Fruit fly (Drosophila melanogaster) whole organism, embryonic: Measurements from ENCODE around the gene scyl.

Experiments used
- Aef1 ChIP-seq: fragments of 200-800 bp; sonication (Bioruptor generic); IDR thresholded peaks from 3 replicates; pipeline ENCODE4 v1.3.6; 2022; ENCODE audit warnings: missing biosample characterization, missing genetic modification characterization
- B-H1 ChIP-seq: fragments of 200-800 bp; sonication (Bioruptor generic); IDR thresholded peaks from 3 replicates; pipeline ENCODE4 v1.3.6; 2022; ENCODE audit warnings: missing biosample characterization, missing genetic modification characterization
- CG10366 ChIP-seq: fragments of 200-800 bp; sonication (Bioruptor generic); IDR thresholded peaks from 2 replicates; pipeline ENCODE4 v1.3.6; 2022; ENCODE audit warnings: missing biosample characterization, missing genetic modification characterization
- CG11695 ChIP-seq: fragments of 200-800 bp; sonication (Bioruptor generic); IDR thresholded peaks from 3 replicates; pipeline ENCODE4 v1.3.6; 2022; ENCODE audit warnings: missing biosample characterization, missing genetic modification characterization
- CG11696 ChIP-seq: fragments of 200-800 bp; sonication (Bioruptor generic); IDR thresholded peaks from 2 replicates; pipeline ENCODE4 v1.3.6; 2022; ENCODE audit warnings: missing biosample characterization, missing genetic modification characterization
- CG12219 ChIP-seq: fragments of 200-800 bp; sonication (Bioruptor generic); optimal IDR thresholded peaks from 3 replicates; lab custom pipeline; 2018; ENCODE audit warnings: missing biosample characterization, mild to moderate bottlenecking, missing genetic modification characterization
- CG1529 ChIP-seq: fragments of 200-800 bp; sonication (Bioruptor generic); optimal IDR thresholded peaks from 3 replicates; lab custom pipeline; 2018; ENCODE audit warnings: missing biosample characterization, missing genetic modification characterization
- CG1603 ChIP-seq: fragments of 200-800 bp; sonication (Bioruptor generic); optimal IDR thresholded peaks from 2 replicates; lab custom pipeline; 2019; ENCODE audit warnings: missing biosample characterization, mild to moderate bottlenecking, missing genetic modification characterization, moderate library complexity
- CG17612 ChIP-seq: fragments of 200-800 bp; sonication (Bioruptor generic); IDR thresholded peaks from 2 replicates; pipeline ENCODE4 v1.3.6; 2022; ENCODE audit warnings: missing biosample characterization, missing genetic modification characterization
- CG2875 ChIP-seq: fragments of 200-800 bp; sonication (Bioruptor generic); optimal IDR thresholded peaks from 2 replicates; lab custom pipeline; 2017; ENCODE audit warnings: missing biosample characterization, mild to moderate bottlenecking, missing genetic modification characterization, missing genetic modification reagents
- CG4328 ChIP-seq: fragments of 200-800 bp; sonication (Bioruptor generic); optimal IDR thresholded peaks from 3 replicates; lab custom pipeline; 2017; ENCODE audit warnings: missing biosample characterization, missing genetic modification reagents, missing genetic modification characterization
- CG8359 ChIP-seq: fragments of 200-800 bp; sonication (Bioruptor generic); optimal IDR thresholded peaks from 2 replicates; lab custom pipeline; 2017; ENCODE audit warnings: missing biosample characterization, mild to moderate bottlenecking, missing genetic modification characterization, borderline replicate concordance
- E2f2 ChIP-seq: fragments of 200-800 bp; sonication (Bioruptor generic); IDR thresholded peaks from 2 replicates; pipeline ENCODE4 v1.3.6; 2022; ENCODE audit warnings: missing biosample characterization, missing genetic modification characterization
- Fer3 ChIP-seq: fragments of 200-800 bp; sonication (Bioruptor generic); optimal IDR thresholded peaks from 2 replicates; lab custom pipeline; 2018; ENCODE audit warnings: missing biosample characterization, mild to moderate bottlenecking, missing genetic modification characterization, moderate library complexity
- GATAe ChIP-seq: fragments of 200-800 bp; sonication (Bioruptor generic); conservative IDR thresholded peaks from 2 replicates; pipeline ENCODE4 v1.3.6; 2022; ENCODE audit warnings: missing biosample characterization, missing genetic modification characterization
- Gug ChIP-seq: fragments of 200-800 bp; sonication (Bioruptor generic); IDR thresholded peaks from 4 replicates; pipeline ENCODE4 v1.3.6; 2022; ENCODE audit warnings: missing biosample characterization, missing genetic modification characterization
- H2.0 ChIP-seq: fragments of 200-800 bp; sonication (Bioruptor generic); IDR thresholded peaks from 2 replicates; pipeline ENCODE4 v1.3.6; 2022; ENCODE audit warnings: missing biosample characterization, missing genetic modification characterization
- Mad ChIP-seq: fragments of 200-800 bp; sonication (Bioruptor generic); optimal IDR thresholded peaks from 2 replicates; lab custom pipeline; 2016; ENCODE audit warnings: missing biosample characterization, missing genetic modification characterization
- Nf-YA ChIP-seq: fragments of 200-800 bp; sonication (Bioruptor generic); IDR thresholded peaks from 2 replicates; pipeline ENCODE4 v1.3.6; 2022; ENCODE audit warnings: missing biosample characterization, missing genetic modification characterization
- Opbp ChIP-seq: fragments of 200-800 bp; sonication (Bioruptor generic); IDR thresholded peaks from 3 replicates; pipeline ENCODE4 v1.3.6; 2022; ENCODE audit warnings: missing biosample characterization, missing genetic modification characterization; ENCODE audit not compliant: partially characterized antibody
- Pdp1 ChIP-seq, 2 experiments: fragments of 200-800 bp; sonication (Bioruptor generic); optimal IDR thresholded peaks; 3 replicates each; lab custom pipeline; 2016; ENCODE audit warnings: missing biosample characterization in 2 of 2, missing genetic modification characterization in 2 of 2, mild to moderate bottlenecking in 1 of 2, moderate library complexity in 1 of 2
- Poxn ChIP-seq: fragments of 200-800 bp; sonication (Bioruptor generic); IDR thresholded peaks from 2 replicates; pipeline ENCODE4 v1.3.6; 2022; ENCODE audit warnings: missing biosample characterization, missing genetic modification characterization
- Rfx ChIP-seq: fragments of 200-800 bp; sonication (Bioruptor generic); IDR thresholded peaks from 2 replicates; pipeline ENCODE4 v1.3.6; 2022; ENCODE audit warnings: missing biosample characterization, missing genetic modification characterization
- abd-A ChIP-seq: fragments of 200-800 bp; sonication (Bioruptor generic); optimal IDR thresholded peaks from 3 replicates; lab custom pipeline; 2019; ENCODE audit warnings: missing biosample characterization, mild to moderate bottlenecking, missing genetic modification characterization, moderate library complexity
- ash1 ChIP-seq: fragments of 200-800 bp; sonication (Bioruptor generic); optimal IDR thresholded peaks from 2 replicates; lab custom pipeline; 2018; ENCODE audit warnings: missing biosample characterization, mild to moderate bottlenecking, missing genetic modification characterization
- cg ChIP-seq: fragments of 200-800 bp; sonication (Bioruptor generic); optimal IDR thresholded peaks from 3 replicates; lab custom pipeline; 2019; ENCODE audit warnings: missing biosample characterization, mild to moderate bottlenecking, missing genetic modification characterization, moderate library complexity
- crol ChIP-seq: fragments of 200-800 bp; sonication (Bioruptor generic); IDR thresholded peaks from 2 replicates; pipeline ENCODE4 v1.3.6; 2022; ENCODE audit warnings: missing biosample characterization, missing genetic modification characterization
- cwo ChIP-seq: fragments of 200-800 bp; sonication (Bioruptor generic); optimal IDR thresholded peaks from 3 replicates; lab custom pipeline; 2017; ENCODE audit warnings: missing biosample characterization, missing genetic modification characterization, mild to moderate bottlenecking, moderate library complexity, missing genetic modification reagents
- esg ChIP-seq: fragments of 200-800 bp; sonication (Bioruptor generic); conservative IDR thresholded peaks from 2 replicates; pipeline ENCODE4 v1.3.6; 2022; ENCODE audit warnings: missing biosample characterization, missing genetic modification characterization
- ham ChIP-seq: fragments of 200-800 bp; sonication (Bioruptor generic); IDR thresholded peaks from 2 replicates; pipeline ENCODE4 v1.3.6; 2022; ENCODE audit warnings: missing biosample characterization, missing genetic modification characterization
- ken ChIP-seq: fragments of 200-800 bp; sonication (Bioruptor generic); IDR thresholded peaks from 3 replicates; pipeline ENCODE4 v1.3.6; 2022; ENCODE audit warnings: missing biosample characterization, missing genetic modification characterization
- lilli ChIP-seq: fragments of 200-800 bp; sonication (Bioruptor generic); optimal IDR thresholded peaks from 3 replicates; lab custom pipeline; 2016; ENCODE audit warnings: missing biosample characterization, missing genetic modification characterization
- lmd ChIP-seq: fragments of 200-800 bp; sonication (Bioruptor generic); IDR thresholded peaks from 2 replicates; pipeline ENCODE4 v1.3.6; 2022; ENCODE audit warnings: missing biosample characterization, missing genetic modification characterization
- mirr ChIP-seq: fragments of 200-800 bp; sonication (Bioruptor generic); optimal IDR thresholded peaks from 3 replicates; lab custom pipeline; 2018; ENCODE audit warnings: missing biosample characterization, mild to moderate bottlenecking, missing genetic modification characterization
- nau ChIP-seq: fragments of 200-800 bp; sonication (Bioruptor generic); optimal IDR thresholded peaks from 3 replicates; lab custom pipeline; 2017; ENCODE audit warnings: missing biosample characterization, mild to moderate bottlenecking, missing genetic modification characterization, missing genetic modification reagents
- oc ChIP-seq: fragments of 200-800 bp; sonication (Bioruptor generic); optimal IDR thresholded peaks from 2 replicates; lab custom pipeline; 2018; ENCODE audit warnings: missing biosample characterization, mild to moderate bottlenecking, missing genetic modification characterization, moderate library complexity
- onecut ChIP-seq: fragments of 200-800 bp; sonication (Bioruptor generic); IDR thresholded peaks from 2 replicates; pipeline ENCODE4 v1.3.6; 2022; ENCODE audit warnings: missing biosample characterization, missing genetic modification characterization
- otp ChIP-seq: fragments of 200-800 bp; sonication (Bioruptor generic); IDR thresholded peaks from 3 replicates; pipeline ENCODE4, ENCODE4 v1.3.6; 2022; ENCODE audit warnings: missing biosample characterization, missing genetic modification characterization
- pan ChIP-seq, 4 experiments: fragments of >200 bp in 3 of 4; fragments of 200-800 bp in 1 of 4; sonication (Bioruptor generic) in 1 of 4; optimal IDR thresholded peaks in 3 of 4; IDR thresholded peaks in 1 of 4; 2 replicates each; pipeline versions ENCODE4 v1.3.6 to Lab custom; 2017 to 2022; ENCODE audit warnings: missing biosample characterization in 2 of 4, missing genetic modification characterization in 2 of 4, mixed read lengths in 1 of 4
- pzg ChIP-seq: fragments of 200-800 bp; sonication (Bioruptor generic); optimal IDR thresholded peaks from 3 replicates; lab custom pipeline; 2018; ENCODE audit warnings: missing biosample characterization, mild to moderate bottlenecking, missing genetic modification characterization, moderate library complexity
- ranshi ChIP-seq: fragments of 200-800 bp; sonication (Bioruptor generic); IDR thresholded peaks from 2 replicates; pipeline ENCODE4 v1.3.6; 2022; ENCODE audit warnings: missing biosample characterization, missing genetic modification characterization
- ro ChIP-seq: fragments of 200-800 bp; sonication (Bioruptor generic); IDR thresholded peaks from 2 replicates; pipeline ENCODE4 v1.3.6; 2022; ENCODE audit warnings: missing biosample characterization, missing genetic modification characterization
- row ChIP-seq: fragments of 200-800 bp; sonication (Bioruptor generic); IDR thresholded peaks from 3 replicates; pipeline ENCODE4 v1.3.6; 2022; ENCODE audit warnings: missing biosample characterization, missing genetic modification characterization
- sens ChIP-seq: fragments of 200-800 bp; sonication (Bioruptor generic); peaks from one replicate; lab custom pipeline; 2016; ENCODE audit warnings: missing biosample characterization, missing genetic modification characterization
- sisA ChIP-seq: fragments of 200-800 bp; sonication (Bioruptor generic); IDR thresholded peaks from 2 replicates; pipeline ENCODE4 v1.3.6; 2022; ENCODE audit warnings: missing biosample characterization, missing genetic modification characterization
- sna ChIP-seq: fragments of 200-800 bp; sonication (Bioruptor generic); IDR thresholded peaks from 2 replicates; pipeline ENCODE4 v1.3.6; 2022; ENCODE audit warnings: missing biosample characterization, missing genetic modification characterization; ENCODE audit not compliant: partially characterized antibody
- so ChIP-seq: fragments of 200-800 bp; sonication (Bioruptor generic); IDR thresholded peaks from 3 replicates; pipeline ENCODE4 v1.3.6; 2022; ENCODE audit warnings: missing biosample characterization, missing genetic modification characterization
- stc ChIP-seq: fragments of 200-800 bp; sonication (Bioruptor generic); IDR thresholded peaks from 2 replicates; pipeline ENCODE4 v1.3.6; 2022; ENCODE audit warnings: missing biosample characterization, missing genetic modification characterization
- zen ChIP-seq: fragments of 200-800 bp; sonication (Bioruptor generic); optimal IDR thresholded peaks from 3 replicates; lab custom pipeline; 2018; ENCODE audit warnings: missing biosample characterization, mild to moderate bottlenecking, missing genetic modification characterization, moderate library complexity

Gene scyl

DNA sequence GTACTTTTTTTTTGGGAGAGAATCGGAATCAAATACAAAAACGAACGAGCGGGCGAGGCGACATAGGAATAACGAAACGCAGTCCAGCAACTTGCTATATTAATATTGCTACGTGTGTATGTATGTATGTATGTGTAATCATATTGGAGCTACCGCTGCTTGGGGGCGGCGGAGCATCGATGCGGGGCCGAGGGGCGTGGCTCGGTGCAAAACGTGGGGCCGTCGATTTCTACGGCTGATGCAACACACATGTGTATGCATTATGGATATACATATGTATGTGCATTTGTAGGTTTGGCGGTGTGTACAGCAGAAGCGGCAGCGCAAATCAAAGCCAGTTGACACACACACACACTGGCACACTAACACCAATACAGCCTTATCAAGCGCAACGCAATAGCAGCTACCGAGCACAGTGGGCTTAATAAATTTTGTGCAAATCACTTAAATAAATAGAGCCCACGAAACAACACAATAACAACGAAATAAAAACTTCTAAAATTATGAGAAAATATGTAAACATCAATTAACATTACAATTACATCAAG, 40.1 kb downstream of the scyl start (continued):
- TF ChIP-seq CG2875, result no peak
- no peak for TF ChIP-seq CG8359 (GFP tag; lab: Kevin White, UChicago)
- TF ChIP-seq lilli (GFP tag; lab: Kevin White, UChicago), result no peak
- TF ChIP-seq mirr (GFP tag; lab: Kevin White, UChicago), result peak; percentile 14
- peak; percentile 47 for TF ChIP-seq stc (GFP tag; lab: Robert Waterston, UW)
- TF ChIP-seq E2f2 (GFP tag; lab: Robert Waterston, UW), result 0 out of 2 replicates have a peak, but pooled peaks have one; percentile 7
- 0 out of 2 replicates have a peak, but pooled peaks have one; percentile 17 for TF ChIP-seq CG17612 (GFP tag; lab: Robert Waterston, UW)
- TF ChIP-seq CG11696 (GFP tag; lab: Robert Waterston, UW), result peak; percentile 32; the same call in 1 of the 2 replicates
- peak; percentile 41 for TF ChIP-seq sisA (GFP tag; lab: Robert Waterston, UW)
- peak; percentile 32 for TF ChIP-seq nau (GFP tag; lab: Kevin White, UChicago)
- TF ChIP-seq CG4328 (GFP tag; lab: Kevin White, UChicago), result peak; percentile 11
- TF ChIP-seq so (GFP tag; lab: Robert Waterston, UW), result peak; percentile 50; the same call in 2 of the 3 replicates
- TF ChIP-seq ash1 (GFP tag; lab: Kevin White, UChicago), result no peak
- TF ChIP-seq cg (GFP tag; lab: Kevin White, UChicago), result peak; percentile 87
- TF ChIP-seq Poxn (GFP tag; lab: Robert Waterston, UW), result no peak
- TF ChIP-seq sna (GFP tag; lab: Robert Waterston, UW), result 0 out of 2 replicates have a peak, but pooled peaks have one; percentile 51
- peak; percentile 23 for TF ChIP-seq CG1603 (tag; lab: Kevin White, UChicago)
- TF ChIP-seq pan (optimal IDR thresholded peaks at IDR 0.05; lab: Kevin White, UChicago), result no peak
- peak in 1 of 2 experiments; percentile 55 for TF ChIP-seq pan (GFP tag; optimal IDR thresholded peaks at IDR 0.05 in 1 of 2, IDR thresholded peaks at IDR 0.05 in 1 of 2)
- peak; percentile 56; the same call in 1 of the 2 replicates for TF ChIP-seq lmd (GFP tag; lab: Robert Waterston, UW)
- TF ChIP-seq CG1529, result no peak
- peak; percentile 56 for TF ChIP-seq abd-A (tag; lab: Kevin White, UChicago)
- peak; percentile 85 for TF ChIP-seq crol (GFP tag; lab: Robert Waterston, UW)
- TF ChIP-seq Rfx (GFP tag; lab: Robert Waterston, UW), result peak; percentile 61
- TF ChIP-seq H2.0, result 0 out of 2 replicates have a peak, but pooled peaks have one; percentile 37
- peak; percentile 24; the same call in 1 of the 2 replicates for TF ChIP-seq onecut (GFP tag; lab: Robert Waterston, UW)
- peak; percentile 58; the same call in 1 of the 3 replicates for TF ChIP-seq otp (GFP tag; lab: Robert Waterston, UW)
- 0 out of 3 replicates have a peak, but pooled peaks have one; percentile 29 for TF ChIP-seq Opbp
- no peak for TF ChIP-seq pzg (GFP tag; lab: Kevin White, UChicago)
- no peak for TF ChIP-seq ro (GFP tag; lab: Robert Waterston, UW)
- TF ChIP-seq Pdp1 (GFP tag; optimal IDR thresholded peaks at IDR 0.05; lab: Kevin White, UChicago), result peak in 1 of 2 experiments; percentile 48
- TF ChIP-seq sens (GFP tag; lab: Kevin White, UChicago), result peak; percentile 71
- no peak for TF ChIP-seq zen
- no peak for TF ChIP-seq Mad (GFP tag; lab: Kevin White, UChicago)
- peak; percentile 61 for TF ChIP-seq ranshi (GFP tag; lab: Robert Waterston, UW)
- no peak for TF ChIP-seq Nf-YA (GFP tag; lab: Robert Waterston, UW)
- TF ChIP-seq CG12219 (GFP tag; lab: Kevin White, UChicago), result no peak
- TF ChIP-seq ham, result no peak
- TF ChIP-seq B-H1 (GFP tag; lab: Robert Waterston, UW), result peak; percentile 36; the same call in 1 of the 3 replicates
- peak; percentile 10; the same call in 1 of the 2 replicates for TF ChIP-seq GATAe (GFP tag; lab: Robert Waterston, UW)
- peak; percentile 48; the same call in 1 of the 4 replicates for TF ChIP-seq Gug (GFP tag; lab: Robert Waterston, UW)
- TF ChIP-seq Aef1 (GFP tag; lab: Robert Waterston, UW), result peak; percentile 33; the same call in 1 of the 3 replicates
- peak; percentile 55 for TF ChIP-seq CG10366 (GFP tag; lab: Robert Waterston, UW)
- peak; percentile 28; the same call in 1 of the 3 replicates for TF ChIP-seq CG11695
- TF ChIP-seq oc (tag; lab: Kevin White, UChicago), result peak; percentile 29
- TF ChIP-seq ken, result 0 out of 3 replicates have a peak, but pooled peaks have one; percentile 30
- TF ChIP-seq esg (GFP tag; lab: Robert Waterston, UW), result peak; percentile 52
- TF ChIP-seq cwo, result peak; percentile 45
- TF ChIP-seq Fer3 (tag; lab: Kevin White, UChicago), result no peak
- TF ChIP-seq row (GFP tag; lab: Robert Waterston, UW), result peak; percentile 79
